Worm (Caenorhabditis elegans) whole organism, L4 larva: ENCODE data around the gene srw-61.

Experiments used
- D1046.2 ChIP-seq: fragments of 200-800 bp; sonication (Bioruptor generic); IDR thresholded peaks from 2 replicates; pipeline ENCODE4 v1.3.6; 2022; ENCODE audit warnings: missing genetic modification characterization, missing compliant biosample characterization
- F26F4.8 ChIP-seq: fragments of 200-800 bp; sonication (Bioruptor generic); conservative IDR thresholded peaks from 2 replicates; pipeline ENCODE4 v1.3.6; 2022; ENCODE audit warnings: missing genetic modification characterization, missing compliant biosample characterization
- F44E2.7 ChIP-seq: fragments of 200-800 bp; sonication (Bioruptor generic); IDR thresholded peaks from 2 replicates; pipeline ENCODE4 v2.1.2; 2022; ENCODE audit warnings: missing genetic modification characterization, missing compliant biosample characterization
- T20F7.1 ChIP-seq: fragments of 200-800 bp; sonication (Bioruptor generic); optimal IDR thresholded peaks from 2 replicates; lab custom pipeline; 2018; ENCODE audit warnings: mild to moderate bottlenecking, missing genetic modification characterization, missing compliant biosample characterization
- T26A8.4 ChIP-seq: fragments of 200-800 bp; sonication (Bioruptor generic); IDR thresholded peaks from 2 replicates; pipeline ENCODE4 v1.3.6; 2022; ENCODE audit warnings: missing genetic modification characterization, missing compliant biosample characterization
- Y48G9A.11 ChIP-seq: fragments of 200-800 bp; sonication (Bioruptor generic); IDR thresholded peaks from 2 replicates; pipeline ENCODE4 v1.3.6; 2022; ENCODE audit warnings: missing genetic modification reagents, missing genetic modification characterization, missing compliant biosample characterization
- Y5F2A.4 ChIP-seq: fragments of 200-800 bp; sonication (Bioruptor generic); optimal IDR thresholded peaks from 2 replicates; lab custom pipeline; 2018; ENCODE audit warnings: mild to moderate bottlenecking, missing genetic modification characterization, missing compliant biosample characterization
- attf-4 ChIP-seq: sonication (generic microtip); optimal IDR thresholded peaks from 3 replicates; lab custom pipeline; 2017; ENCODE audit warnings: missing biosample characterization, missing genetic modification characterization
- ceh-20 ChIP-seq: fragments of 200-800 bp; sonication (Bioruptor generic); IDR thresholded peaks from 2 replicates; pipeline ENCODE4 v1.3.6; 2022; ENCODE audit warnings: missing genetic modification reagents, missing genetic modification characterization, missing compliant biosample characterization
- ceh-32 ChIP-seq: sonication (generic microtip); optimal IDR thresholded peaks from 2 replicates; lab custom pipeline; 2016; ENCODE audit warnings: mild to moderate bottlenecking, missing genetic modification characterization, missing compliant biosample characterization; ENCODE audit not compliant: poor library complexity
- daf-16 ChIP-seq, 3 experiments: sonication (generic microtip); optimal IDR thresholded peaks; 2 replicates each; lab custom pipeline; 2016 to 2017; ENCODE audit warnings: missing genetic modification characterization in 3 of 3, missing genetic modification reagents in 3 of 3, mild to moderate bottlenecking in 2 of 3, missing compliant biosample characterization in 2 of 3, missing biosample characterization in 1 of 3, moderate library complexity in 1 of 3
- dmd-6 ChIP-seq: fragments of 200-800 bp; sonication (Bioruptor generic); IDR thresholded peaks from 2 replicates; pipeline ENCODE4 v1.3.6; 2022; ENCODE audit warnings: missing genetic modification reagents, missing genetic modification characterization, missing compliant biosample characterization
- dmd-8 ChIP-seq: fragments of 200-800 bp; sonication (Bioruptor generic); IDR thresholded peaks from 2 replicates; pipeline ENCODE4 v1.3.6; 2022; ENCODE audit warnings: missing genetic modification characterization, missing compliant biosample characterization
- dve-1 ChIP-seq: sonication (generic microtip); optimal IDR thresholded peaks from 2 replicates; lab custom pipeline; 2017; ENCODE audit warnings: antibody characterized with exemption, mild to moderate bottlenecking, missing genetic modification characterization, missing compliant biosample characterization; ENCODE audit not compliant: insufficient read depth
- egl-27 ChIP-seq: sonication (generic microtip); optimal IDR thresholded peaks from 3 replicates; lab custom pipeline; 2017; ENCODE audit warnings: missing biosample characterization, missing genetic modification reagents, missing genetic modification characterization
- fkh-10 ChIP-seq: fragments of 150-350 bp; optimal IDR thresholded peaks from 2 replicates; lab custom pipeline; 2014; ENCODE audit warnings: missing biosample characterization, missing genetic modification reagents, missing genetic modification characterization
- fos-1 ChIP-seq: fragments of 150-350 bp; optimal IDR thresholded peaks from 2 replicates; lab custom pipeline; 2014; ENCODE audit warnings: missing biosample characterization, missing genetic modification characterization
- gei-8 ChIP-seq: fragments of 200-800 bp; sonication (Bioruptor generic); optimal IDR thresholded peaks from 2 replicates; lab custom pipeline; 2018; ENCODE audit warnings: mild to moderate bottlenecking, missing genetic modification characterization, missing compliant biosample characterization
- hif-1 ChIP-seq, 2 experiments: sonication (generic microtip); optimal IDR thresholded peaks; 2 replicates each; lab custom pipeline; 2016 to 2017; ENCODE audit warnings: missing compliant biosample characterization in 2 of 2, missing genetic modification characterization in 2 of 2, missing genetic modification reagents in 2 of 2, missing genotype in 2 of 2, mild to moderate bottlenecking in 1 of 2
- hlh-30 ChIP-seq: sonication (generic microtip); optimal IDR thresholded peaks from 2 replicates; lab custom pipeline; 2017; ENCODE audit warnings: antibody characterized with exemption, mild to moderate bottlenecking, missing genetic modification characterization, missing compliant biosample characterization; ENCODE audit not compliant: insufficient read depth
- hmg-1.1 ChIP-seq: fragments of 200-800 bp; sonication (Bioruptor generic); IDR thresholded peaks from 2 replicates; pipeline ENCODE4 v1.3.6; 2022; ENCODE audit warnings: missing genetic modification reagents, missing genetic modification characterization, missing compliant biosample characterization
- jun-1 ChIP-seq: fragments of 150-350 bp; optimal IDR thresholded peaks from 2 replicates; lab custom pipeline; 2014; ENCODE audit warnings: missing biosample characterization, missing genetic modification reagents, missing genetic modification characterization
- lim-7 ChIP-seq: fragments of 200-800 bp; sonication (Bioruptor generic); IDR thresholded peaks from 2 replicates; pipeline ENCODE4 v1.3.6; 2022; ENCODE audit warnings: missing genetic modification characterization, missing compliant biosample characterization
- lin-15B ChIP-seq: fragments of 150-350 bp; sonication (generic microtip); optimal IDR thresholded peaks from 3 replicates; lab custom pipeline; 2014; ENCODE audit warnings: missing biosample characterization, missing genetic modification characterization
- lin-29 ChIP-seq: fragments of 200-800 bp; sonication (Bioruptor generic); IDR thresholded peaks from 2 replicates; pipeline ENCODE4 v1.3.6; 2022; ENCODE audit warnings: missing genetic modification reagents, missing genetic modification characterization, missing compliant biosample characterization
- madf-5 ChIP-seq, 2 experiments: fragments of 200-800 bp; sonication (Bioruptor generic); IDR thresholded peaks; 2 replicates each; pipeline ENCODE4 v1.3.6; 2022; ENCODE audit warnings: missing compliant biosample characterization in 2 of 2, missing genetic modification characterization in 2 of 2
- mdl-1 ChIP-seq, 2 experiments: fragments of 150-350 bp in 1 of 2; sonication (generic microtip) in 1 of 2; optimal IDR thresholded peaks; 2 replicates each; lab custom pipeline; 2014 to 2017; ENCODE audit warnings: missing biosample characterization in 2 of 2, missing genetic modification characterization in 2 of 2
- mdt-29 ChIP-seq: fragments of 200-800 bp; sonication (Bioruptor generic); IDR thresholded peaks from 2 replicates; pipeline ENCODE4 v1.3.6; 2022; ENCODE audit warnings: missing genetic modification reagents, missing genetic modification characterization, missing compliant biosample characterization
- mep-1 ChIP-seq: fragments of 150-350 bp; sonication (generic microtip); optimal IDR thresholded peaks from 3 replicates; lab custom pipeline; 2014; ENCODE audit warnings: missing biosample characterization, missing genetic modification characterization
- mes-2 ChIP-seq: sonication (generic microtip); optimal IDR thresholded peaks from 2 replicates; lab custom pipeline; 2016; ENCODE audit warnings: missing genotype, mild to moderate bottlenecking, missing genetic modification characterization, missing compliant biosample characterization; ENCODE audit not compliant: poor library complexity, severe bottlenecking
- nhr-10 ChIP-seq: fragments of 150-350 bp; optimal IDR thresholded peaks from 2 replicates; lab custom pipeline; 2014; ENCODE audit warnings: missing biosample characterization, missing genetic modification characterization
- nhr-48 ChIP-seq: sonication (generic microtip); optimal IDR thresholded peaks from 2 replicates; lab custom pipeline; 2016; ENCODE audit warnings: mild to moderate bottlenecking, missing genetic modification characterization, missing compliant biosample characterization
- nhr-77 ChIP-seq: fragments of 150-350 bp; optimal IDR thresholded peaks from 2 replicates; lab custom pipeline; 2014; ENCODE audit warnings: missing biosample characterization, missing genetic modification characterization
- pqm-1 ChIP-seq: sonication (generic microtip); optimal IDR thresholded peaks from 2 replicates; lab custom pipeline; 2017; ENCODE audit warnings: missing biosample characterization, missing genetic modification characterization
- snpc-1.2 ChIP-seq: fragments of 200-800 bp; sonication (Bioruptor generic); IDR thresholded peaks from 2 replicates; pipeline ENCODE4 v1.3.6; 2022; ENCODE audit warnings: missing genetic modification reagents, missing genetic modification characterization, missing compliant biosample characterization
- snpc-4 ChIP-seq: fragments of 150-350 bp; optimal IDR thresholded peaks from 2 replicates; lab custom pipeline; 2014; ENCODE audit warnings: missing biosample characterization, missing genetic modification characterization
- tag-97 ChIP-seq: fragments of 200-800 bp; sonication (Bioruptor generic); IDR thresholded peaks from 2 replicates; pipeline ENCODE4 v1.3.6; 2022; ENCODE audit warnings: missing genetic modification characterization, missing compliant biosample characterization
- unc-130 ChIP-seq: sonication (generic microtip); optimal IDR thresholded peaks from 2 replicates; lab custom pipeline; 2016; ENCODE audit warnings: missing genetic modification reagents, missing genetic modification characterization, missing compliant biosample characterization
- unc-39 ChIP-seq: sonication (generic microtip); optimal IDR thresholded peaks from 2 replicates; lab custom pipeline; 2017; ENCODE audit warnings: missing biosample characterization, missing genetic modification characterization
- unc-62 ChIP-seq, 3 experiments: fragments of 150-350 bp in 1 of 3; sonication (generic microtip); optimal IDR thresholded peaks in 2 of 3; peaks in 1 of 3; 1 replicate in 1 of 3; 2 replicates in 2 of 3; lab custom pipeline; 2014 to 2017; ENCODE audit warnings: missing biosample characterization in 3 of 3, missing genetic modification characterization in 3 of 3, missing genetic modification reagents in 3 of 3, missing genotype in 1 of 3
- zfp-2 ChIP-seq: sonication (generic microtip); optimal IDR thresholded peaks from 2 replicates; lab custom pipeline; 2016; ENCODE audit warnings: mild to moderate bottlenecking, missing genetic modification characterization, missing compliant biosample characterization

The srw-61 gene

ce11 chrIV:16221559-16221958, 16.9 kb downstream of the srw-61 start, which contains the start of gene srv-11:
Gene srv-11, minus strand, starts transcription at chrIV:16221659.
- TF ChIP-seq jun-1: no peak
- TF ChIP-seq unc-130 (GFP tag; lab: Kevin White, UChicago): no peak
- no peak for TF ChIP-seq fos-1
- TF ChIP-seq hmg-1.1 (GFP tag; lab: Robert Waterston, UW): no peak
- TF ChIP-seq snpc-4 (tag; lab: Kevin White, UChicago): no peak
- TF ChIP-seq ceh-20 (GFP tag; lab: Robert Waterston, UW): no peak
- no peak for TF ChIP-seq pqm-1
- TF ChIP-seq dmd-6 (GFP tag; lab: Robert Waterston, UW): no peak
- no peak for TF ChIP-seq attf-4 (tag; lab: Kevin White, UChicago)
- no peak for TF ChIP-seq mep-1
- TF ChIP-seq hif-1 (tag; optimal IDR thresholded peaks at IDR 0.05; lab: Kevin White, UChicago): no peak
- no peak for TF ChIP-seq gei-8 (GFP tag; lab: Kevin White, UChicago)
- no peak for TF ChIP-seq fkh-10 (GFP tag; lab: Kevin White, UChicago)
- no peak for TF ChIP-seq daf-16 (GFP tag; optimal IDR thresholded peaks at IDR 0.05; lab: Kevin White, UChicago)
- no peak for TF ChIP-seq daf-16 (tag; optimal IDR thresholded peaks at IDR 0.05; lab: Kevin White, UChicago)
- TF ChIP-seq D1046.2 (GFP tag; lab: Robert Waterston, UW): no peak
- no peak for TF ChIP-seq dmd-8 (GFP tag; lab: Robert Waterston, UW)
- TF ChIP-seq Y5F2A.4 (GFP tag; lab: Kevin White, UChicago): no peak
- no peak for TF ChIP-seq ceh-32
- TF ChIP-seq lim-7 (GFP tag; lab: Robert Waterston, UW): no peak
- no peak for TF ChIP-seq unc-39 (tag; lab: Kevin White, UChicago)
- TF ChIP-seq, all 104 proteins: peak for 0

ce11 chrIV:16220688-16221087, 17.8 kb downstream of the srw-61 start:
- TF ChIP-seq F44E2.7: no peak
- TF ChIP-seq snpc-1.2 (GFP tag; lab: Robert Waterston, UW): peak; percentile 78

- no peak for TF ChIP-seq mdl-1 (tag; optimal IDR thresholded peaks at IDR 0.05; lab: Kevin White, UChicago)
- TF ChIP-seq snpc-1.2 (GFP tag; lab: Robert Waterston, UW): peak; percentile 57; the same call in 1 of the 2 replicates
- peak in 1 of 2 experiments; percentile 18 for TF ChIP-seq unc-62 (GFP tag; optimal IDR thresholded peaks at IDR 0.05 in 1 of 2; lab: Kevin White, UChicago)
- TF ChIP-seq unc-62 (tag; optimal IDR thresholded peaks at IDR 0.05; lab: Kevin White, UChicago): no peak
Measured at ce11 chrIV:16216165-16216564, 22.3 kb downstream of the srw-61 start.

DNA sequence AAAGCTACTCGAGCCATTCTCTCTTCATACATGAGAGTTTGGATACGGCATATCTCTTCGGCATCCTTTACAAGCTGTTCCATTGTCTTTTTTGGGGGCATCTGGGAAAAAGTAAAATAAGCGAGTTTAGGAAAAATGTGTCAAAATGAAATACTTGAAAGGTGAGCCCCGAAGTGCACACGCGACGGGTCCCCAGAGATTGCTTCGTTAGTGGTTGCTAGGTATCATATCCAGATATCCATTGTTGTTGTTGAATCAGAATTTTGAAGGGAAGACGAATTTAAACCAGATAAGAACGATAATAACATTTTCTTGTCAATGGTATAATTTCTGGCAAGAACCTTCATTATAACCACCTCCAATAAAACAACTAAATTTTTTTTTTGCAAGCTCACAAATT, 27.5 kb downstream of the srw-61 start, which contains the start of gene H25K10.2:
Gene H25K10.2, minus strand, starts transcription at position 101 of the 400 bp plus-strand sequence.
- TF ChIP-seq mes-2 (tag; lab: Kevin White, UChicago) (no peak), madf-5 (GFP tag; IDR thresholded peaks at IDR 0.05; lab: Robert Waterston, UW) (no peak), lim-7 (GFP tag; lab: Robert Waterston, UW) (no peak), dve-1 (no peak), mep-1 (no peak), snpc-1.2 (GFP tag; lab: Robert Waterston, UW) (no peak), nhr-77 (tag; lab: Kevin White, UChicago) (no peak), T26A8.4 (GFP tag; lab: Robert Waterston, UW) (no peak), lin-15B (tag; lab: Kevin White, UChicago) (no peak), unc-39 (tag; lab: Kevin White, UChicago) (no peak)

DNA sequence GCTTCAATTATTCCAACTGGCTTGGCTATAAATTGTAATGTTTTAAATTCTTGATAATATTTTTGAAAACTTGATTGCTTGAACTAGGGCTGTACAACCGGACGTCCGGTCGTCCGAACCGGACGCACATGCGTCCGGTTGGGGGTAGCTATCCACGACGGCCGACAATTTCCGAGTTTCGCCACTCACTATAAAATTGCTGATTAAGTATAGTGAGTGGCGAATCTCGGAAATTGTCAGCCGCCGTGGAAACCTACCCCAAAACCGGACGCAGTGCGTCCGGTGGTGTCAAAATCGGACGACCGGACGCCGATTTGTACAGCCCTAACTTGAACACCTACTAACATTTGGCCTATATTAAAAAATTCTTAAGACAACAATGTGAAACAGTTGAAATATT, 29.0 kb downstream of the srw-61 start:
- TF ChIP-seq snpc-1.2 (GFP tag; lab: Robert Waterston, UW): peak; percentile 86

DNA sequence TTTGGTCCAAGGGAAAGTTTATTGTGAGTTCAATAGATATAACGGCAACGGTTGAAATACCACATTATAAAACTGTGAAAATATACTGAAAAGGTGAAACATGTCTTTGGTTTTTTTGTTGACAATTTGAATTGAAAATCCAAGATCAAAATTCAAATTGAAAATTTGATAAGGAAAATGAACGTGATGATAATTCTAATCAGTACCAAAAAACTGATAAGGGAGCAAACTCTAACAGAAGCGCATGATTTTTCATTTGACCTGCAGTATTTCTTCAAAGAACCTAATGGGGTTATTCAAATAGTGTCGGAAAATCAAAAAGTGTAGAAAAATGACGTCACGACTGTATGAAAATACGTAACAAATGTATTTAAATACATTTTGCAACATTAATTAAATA, 35.1 kb downstream of the srw-61 start:
- no peak for TF ChIP-seq unc-39 (tag; lab: Kevin White, UChicago)
- TF ChIP-seq hif-1 (tag; optimal IDR thresholded peaks at IDR 0.05; lab: Kevin White, UChicago): no peak
- no peak for TF ChIP-seq Y48G9A.11
- TF ChIP-seq zfp-2 (tag; lab: Kevin White, UChicago): no peak
- peak; percentile 44 for TF ChIP-seq hlh-30 (tag; lab: Kevin White, UChicago)
- TF ChIP-seq nhr-10 (tag; lab: Kevin White, UChicago): no peak
- no peak for TF ChIP-seq mdt-29 (GFP tag; lab: Robert Waterston, UW)
- TF ChIP-seq tag-97 (GFP tag; lab: Robert Waterston, UW): no peak
- TF ChIP-seq F26F4.8 (GFP tag; lab: Robert Waterston, UW): no peak
- no peak for TF ChIP-seq T20F7.1 (GFP tag; lab: Kevin White, UChicago)
- no peak for TF ChIP-seq unc-130 (GFP tag; lab: Kevin White, UChicago)
- no peak for TF ChIP-seq nhr-48
- peak in 1 of 2 experiments; percentile 27 for TF ChIP-seq mdl-1 (tag; optimal IDR thresholded peaks at IDR 0.05; lab: Kevin White, UChicago)
- no peak for TF ChIP-seq lin-29 (GFP tag; lab: Robert Waterston, UW)
- no peak for TF ChIP-seq egl-27 (tag; lab: Kevin White, UChicago)
